Worm (Caenorhabditis elegans): ENCODE measurements around the gene C40A11.8.

The C40A11.8 gene

ce11 chrII:2195541-2195940 is 44.8 kb upstream of the C40A11.8 start (continued):
- peak; percentile 52 to 68 for TF ChIP-seq lin-35 (GFP tag; optimal IDR thresholded peaks at IDR 0.05)
- no peak for TF ChIP-seq efl-3 (GFP tag; optimal IDR thresholded peaks at IDR 0.05)
- TF ChIP-seq zag-1 (tag; optimal IDR thresholded peaks at IDR 0.05) = peak; percentile 39
- TF ChIP-seq nhr-28 (tag; optimal IDR thresholded peaks at IDR 0.05) = no peak

ce11 chrII:2192267-2192666 is 41.5 kb upstream of the C40A11.8 start:
- no peak for TF ChIP-seq ama-1 (optimal IDR thresholded peaks at IDR 0.05)
- TF ChIP-seq nhr-237 (tag; optimal IDR thresholded peaks at IDR 0.05) = no peak
- TF ChIP-seq unc-86 (tag; optimal IDR thresholded peaks at IDR 0.05) = no peak
- no peak for TF ChIP-seq nhr-20 (tag; optimal IDR thresholded peaks at IDR 0.05)
- TF ChIP-seq nhr-11 (tag; optimal IDR thresholded peaks at IDR 0.05) = no peak
- TF ChIP-seq hlh-4 (tag; optimal IDR thresholded peaks at IDR 0.05) = no peak
- TF ChIP-seq sptf-1 (tag; optimal IDR thresholded peaks at IDR 0.05) = no peak

- TF ChIP-seq fkh-4 (tag; optimal IDR thresholded peaks at IDR 0.05; ENCODE audit: borderline replicate concordance) (no peak), unc-86 (tag; optimal IDR thresholded peaks at IDR 0.05) (peak; percentile 1), lin-14 (GFP tag; optimal IDR thresholded peaks at IDR 0.05) (peak; percentile 70), efl-1 (optimal IDR thresholded peaks at IDR 0.05) (no peak), efl-1 (GFP tag; optimal IDR thresholded peaks at IDR 0.05 in 1 of 2) (no peak)
These were observed 40.6 kb upstream of the C40A11.8 start for ce11 chrII:2191383-2191782.

ce11 chrII:2190522-2190921 is 39.8 kb upstream of the C40A11.8 start:
- peak; percentile 19 for TF ChIP-seq lin-14 (GFP tag; optimal IDR thresholded peaks at IDR 0.05)
- TF ChIP-seq efl-1 (optimal IDR thresholded peaks at IDR 0.05) = no peak
- peak in 1 of 2 experiments; percentile 82 for TF ChIP-seq efl-1 (GFP tag; optimal IDR thresholded peaks at IDR 0.05 in 1 of 2)
- no peak for TF ChIP-seq nhr-85 (tag)

- TF ChIP-seq fkh-4 (tag; optimal IDR thresholded peaks at IDR 0.05; ENCODE audit: borderline replicate concordance) (no peak), elt-2 (tag; optimal IDR thresholded peaks at IDR 0.05) (no peak), F16B12.6 (tag; optimal IDR thresholded peaks at IDR 0.05) (no peak), lin-14 (GFP tag; optimal IDR thresholded peaks at IDR 0.05) (peak; percentile 21), lin-39 (tag; optimal IDR thresholded peaks at IDR 0.05) (no peak)
These were observed 38.6 kb upstream of the C40A11.8 start, which contains the start of gene mtq-2 for ce11 chrII:2189357-2189756. Gene mtq-2 (minus strand): TSS chrII:2189457.

- TF ChIP-seq dsc-1 (tag; optimal IDR thresholded peaks at IDR 0.05) (no peak), nhr-20 (tag; optimal IDR thresholded peaks at IDR 0.05) (no peak), lsy-2 (tag; optimal IDR thresholded peaks at IDR 0.05) (peak in 1 of 2 experiments; percentile 30), fkh-4 (tag; optimal IDR thresholded peaks at IDR 0.05; ENCODE audit: borderline replicate concordance) (no peak), ceh-90 (tag; optimal IDR thresholded peaks at IDR 0.05) (no peak)
These were observed 36.0 kb upstream of the C40A11.8 start for ce11 chrII:2186730-2187129.

- TF ChIP-seq elt-3 (tag; optimal IDR thresholded peaks at IDR 0.05) (no peak), nhr-47 (tag; optimal IDR thresholded peaks at IDR 0.05) (no peak), skn-1 (tag; optimal IDR thresholded peaks at IDR 0.05) (no peak), elt-2 (tag; optimal IDR thresholded peaks at IDR 0.05) (peak; percentile 42)
These were observed 35.6 kb upstream of the C40A11.8 start, which contains the start of gene gba-2 for ce11 chrII:2186329-2186728. Gene gba-2 (minus strand): TSS chrII:2186434.

- TF ChIP-seq ces-1 (GFP tag; optimal IDR thresholded peaks at IDR 0.05) (no peak), ceh-90 (tag; optimal IDR thresholded peaks at IDR 0.05) (no peak), F16B12.6 (tag; optimal IDR thresholded peaks at IDR 0.05) (no peak), ceh-88 (GFP tag; IDR thresholded peaks at IDR 0.05) (no peak), C16A3.4 (tag; optimal IDR thresholded peaks at IDR 0.05) (no peak)
These were observed 27.0 kb upstream of the C40A11.8 start for ce11 chrII:2177735-2178134.
